Worm (Caenorhabditis elegans): Measurements from ENCODE around the gene pals-26.

Gene pals-26

DNA sequence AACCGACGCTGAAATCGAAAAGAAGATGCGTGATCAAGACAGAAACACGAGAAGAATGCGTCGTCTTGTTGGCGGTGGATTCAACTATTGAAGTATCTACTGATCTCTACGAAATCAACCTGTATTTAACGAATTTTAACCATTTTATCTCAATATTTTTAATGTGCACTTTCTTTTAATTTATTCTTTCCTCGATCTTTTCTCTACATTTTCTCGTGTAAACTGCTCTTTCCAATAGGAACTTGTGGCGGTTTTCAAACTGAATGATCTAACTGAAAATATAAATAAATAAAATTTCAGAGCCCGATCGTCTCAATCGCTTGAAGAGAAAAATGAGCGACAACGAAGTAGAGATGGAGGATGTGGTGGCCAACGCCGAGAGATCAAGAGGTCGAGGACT lies 31.0 kb downstream of the pals-26 start, which contains the start of gene rnp-4:
Gene rnp-4, plus strand, starts transcription at position 301 of the 400 bp plus-strand sequence.
- TF ChIP-seq lin-13 (GFP tag; optimal IDR thresholded peaks at IDR 0.05) (no peak), peb-1 (tag; optimal IDR thresholded peaks at IDR 0.05) (no peak), ceh-16 (tag; optimal IDR thresholded peaks at IDR 0.05) (no peak), nhr-129 (tag; optimal IDR thresholded peaks at IDR 0.05) (no peak), ceh-82 (tag; optimal IDR thresholded peaks at IDR 0.05) (no peak)

- TF ChIP-seq fos-1 (tag; optimal IDR thresholded peaks at IDR 0.05), result no peak
- no peak for TF ChIP-seq unc-39 (tag; optimal IDR thresholded peaks at IDR 0.05)
- TF ChIP-seq sma-3 (GFP tag; optimal IDR thresholded peaks at IDR 0.05), result no peak
- no peak for TF ChIP-seq nhr-237 (tag; optimal IDR thresholded peaks at IDR 0.05)
- TF ChIP-seq ama-1 (optimal IDR thresholded peaks at IDR 0.05), result no peak
- TF ChIP-seq alr-1 (tag; optimal IDR thresholded peaks at IDR 0.05), result no peak
- no peak for TF ChIP-seq nhr-129 (tag; optimal IDR thresholded peaks at IDR 0.05)
- no peak for TF ChIP-seq unc-62 (GFP tag; optimal IDR thresholded peaks at IDR 0.05)
- no peak for TF ChIP-seq Y55F3AM.14 (GFP tag; optimal IDR thresholded peaks at IDR 0.05)
- no peak for TF ChIP-seq lin-11 (tag; optimal IDR thresholded peaks at IDR 0.05)
- TF ChIP-seq elt-1 (tag; optimal IDR thresholded peaks at IDR 0.05), result no peak
- TF ChIP-seq aly-2 (tag; optimal IDR thresholded peaks at IDR 0.05), result no peak
- no peak for TF ChIP-seq mbf-1 (tag; optimal IDR thresholded peaks at IDR 0.05)
- TF ChIP-seq F13H6.1 (tag; optimal IDR thresholded peaks at IDR 0.05), result no peak
- no peak for TF ChIP-seq nhr-21 (tag; optimal IDR thresholded peaks at IDR 0.05)
- TF ChIP-seq lsy-2 (tag; optimal IDR thresholded peaks at IDR 0.05), result no peak
- TF ChIP-seq lin-39 (tag; optimal IDR thresholded peaks at IDR 0.05), result no peak
- no peak for TF ChIP-seq ceh-16 (tag; optimal IDR thresholded peaks at IDR 0.05)
Measured at ce11 chrIII:4407144-4407543, 32.2 kb downstream of the pals-26 start, which contains the start of gene prdx-3. Gene prdx-3, plus strand, starts transcription at chrIII:4407444.

ce11 chrIII:4408251-4408650 lies 33.3 kb downstream of the pals-26 start, which contains the start of gene gpch-1:
Gene gpch-1, plus strand, starts transcription at chrIII:4408551.
- no peak for TF ChIP-seq lin-39 (tag; optimal IDR thresholded peaks at IDR 0.05)

- TF ChIP-seq ztf-4 (tag; optimal IDR thresholded peaks at IDR 0.05) (no peak), F13H6.1 (tag; optimal IDR thresholded peaks at IDR 0.05) (peak; percentile 59), fos-1 (tag; optimal IDR thresholded peaks at IDR 0.05) (peak; percentile 18), C34F6.9 (tag; optimal IDR thresholded peaks at IDR 0.05) (peak; percentile 57), nhr-129 (tag; optimal IDR thresholded peaks at IDR 0.05) (peak; percentile 64), lin-13 (GFP tag; optimal IDR thresholded peaks at IDR 0.05) (peak; percentile 43), lin-39 (tag; optimal IDR thresholded peaks at IDR 0.05) (no peak), unc-39 (tag; optimal IDR thresholded peaks at IDR 0.05) (no peak), nhr-11 (tag; optimal IDR thresholded peaks at IDR 0.05) (no peak), nhr-77 (tag; optimal IDR thresholded peaks at IDR 0.05) (no peak), sma-9 (GFP tag; optimal IDR thresholded peaks at IDR 0.05) (peak; percentile 95), sma-9 (tag; optimal IDR thresholded peaks at IDR 0.05) (no peak), nhr-21 (tag; optimal IDR thresholded peaks at IDR 0.05) (no peak), unc-55 (GFP tag; optimal IDR thresholded peaks at IDR 0.05) (peak; percentile 12), crh-2 (tag; optimal IDR thresholded peaks at IDR 0.05) (peak; percentile 22), lsy-2 (tag; optimal IDR thresholded peaks at IDR 0.05) (peak in 1 of 2 experiments; percentile 54), mbf-1 (tag; optimal IDR thresholded peaks at IDR 0.05) (no peak), nhr-237 (tag; optimal IDR thresholded peaks at IDR 0.05) (no peak), ztf-1 (GFP tag; conservative IDR thresholded peaks at IDR 0.05) (no peak), snpc-4 (tag; optimal IDR thresholded peaks at IDR 0.05) (peak; percentile 26), zag-1 (tag; optimal IDR thresholded peaks at IDR 0.05) (no peak)
Measured at ce11 chrIII:4412108-4413009, 37.4 kb downstream of the pals-26 start.

DNA sequence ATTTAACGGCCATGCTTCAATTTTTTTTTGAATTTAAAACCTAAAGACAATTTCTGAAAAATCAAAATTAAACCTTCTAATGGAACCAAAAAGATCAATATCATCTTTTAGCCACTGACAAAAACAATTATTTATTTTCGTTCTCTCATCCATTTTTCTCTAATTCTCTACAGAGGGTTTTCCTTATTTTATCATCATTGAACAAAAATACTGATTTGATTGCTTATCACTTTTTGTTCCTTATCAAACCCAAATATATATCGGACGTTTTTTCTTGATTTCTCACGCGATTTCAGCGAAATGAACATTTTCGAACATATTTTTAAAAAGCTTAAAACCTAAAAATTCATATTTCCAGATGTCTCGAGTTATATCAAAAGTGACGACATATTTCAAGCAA lies 38.1 kb downstream of the pals-26 start, which contains the start of gene mpc-1:
Gene mpc-1, plus strand, starts transcription at position 359 of the 400 bp plus-strand sequence.
- TF ChIP-seq ZK546.5 (tag; optimal IDR thresholded peaks at IDR 0.05) (no peak), fos-1 (tag; optimal IDR thresholded peaks at IDR 0.05) (peak; percentile 91), C34F6.9 (tag; optimal IDR thresholded peaks at IDR 0.05) (no peak), F13H6.1 (tag; optimal IDR thresholded peaks at IDR 0.05) (no peak), gmeb-1 (tag; optimal IDR thresholded peaks at IDR 0.05) (no peak), ztf-4 (tag; optimal IDR thresholded peaks at IDR 0.05) (no peak), nhr-25 (tag; optimal IDR thresholded peaks at IDR 0.05) (no peak), mdl-1 (tag; optimal IDR thresholded peaks at IDR 0.05) (peak in 1 of 2 experiments; percentile 22), nhr-77 (tag; optimal IDR thresholded peaks at IDR 0.05) (no peak), R02D3.7 (tag; optimal IDR thresholded peaks at IDR 0.05) (no peak), nhr-6 (tag; optimal IDR thresholded peaks at IDR 0.05) (no peak), dmd-4 (tag; optimal IDR thresholded peaks at IDR 0.05) (no peak), mbf-1 (tag; optimal IDR thresholded peaks at IDR 0.05) (no peak), mab-5 (tag; optimal IDR thresholded peaks at IDR 0.05) (no peak), alr-1 (tag; optimal IDR thresholded peaks at IDR 0.05) (no peak), unc-39 (tag; optimal IDR thresholded peaks at IDR 0.05) (no peak), zag-1 (tag; optimal IDR thresholded peaks at IDR 0.05) (no peak), skn-1 (tag; optimal IDR thresholded peaks at IDR 0.05) (peak; percentile 59), nhr-21 (tag; optimal IDR thresholded peaks at IDR 0.05) (no peak), sma-9 (GFP tag; optimal IDR thresholded peaks at IDR 0.05) (peak; percentile 37), sma-9 (tag; optimal IDR thresholded peaks at IDR 0.05) (no peak), lsy-2 (tag; optimal IDR thresholded peaks at IDR 0.05) (no peak), egl-27 (tag; optimal IDR thresholded peaks at IDR 0.05) (no peak), sem-4 (tag; optimal IDR thresholded peaks at IDR 0.05) (no peak), crh-2 (tag; optimal IDR thresholded peaks at IDR 0.05) (peak; percentile 54)

Data from whole organism, L2 larva.